Fruit fly (Drosophila melanogaster): ENCODE data around the gene CG9098.

Gene CG9098

DNA sequence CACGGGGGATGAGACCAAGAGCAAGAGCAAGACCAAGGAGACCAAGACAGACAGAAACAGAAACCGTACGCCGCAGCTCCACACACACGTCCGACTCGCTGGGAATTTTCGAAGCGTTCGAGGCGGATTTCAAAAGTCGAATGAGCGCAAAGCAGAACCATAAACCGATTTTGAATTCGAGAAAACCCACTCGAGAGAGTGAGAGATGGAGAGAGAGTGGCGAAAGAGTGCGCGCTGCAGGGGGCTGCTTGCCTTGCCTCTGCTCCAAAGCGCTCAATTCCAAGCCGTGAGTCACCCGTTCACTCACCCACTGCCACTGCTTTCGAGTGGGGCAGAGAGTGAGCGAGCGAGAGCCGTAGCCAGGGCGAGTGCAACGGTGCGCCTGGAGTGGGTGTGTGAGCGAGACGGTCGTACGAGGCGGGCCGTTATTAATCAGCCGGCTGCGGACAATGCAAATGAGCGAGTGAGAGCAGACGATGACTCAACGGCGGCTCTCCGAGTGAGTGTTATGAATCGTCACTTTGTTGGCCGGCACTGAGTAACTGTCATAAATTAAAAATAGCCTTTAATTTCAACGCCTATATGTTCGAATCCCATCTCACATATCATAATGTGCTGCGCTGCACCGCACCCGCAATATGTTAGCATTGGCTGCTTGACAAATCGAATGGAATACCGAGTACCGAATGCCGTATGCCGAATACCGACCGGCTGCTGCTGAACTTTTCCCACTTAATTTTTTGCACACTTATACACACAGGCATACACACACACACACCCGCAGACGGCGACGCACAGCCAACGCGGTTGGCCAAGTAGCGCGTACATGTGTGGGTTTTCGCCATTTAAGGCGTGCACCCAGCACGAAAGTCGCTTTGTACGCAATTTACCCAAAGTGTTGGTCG lies 31.9 kb downstream of the CG9098 start (continued):
- TF ChIP-seq CG4707 (GFP tag; optimal IDR thresholded peaks at IDR 0.05) (peak; percentile 11), Xbp1 (GFP tag; optimal IDR thresholded peaks at IDR 0.05) (no peak), yki (optimal IDR thresholded peaks at IDR 0.05) (peak; percentile 48), dmrt99B (tag; optimal IDR thresholded peaks at IDR 0.05) (peak; percentile 30), Usf (GFP tag; optimal IDR thresholded peaks at IDR 0.05) (no peak), HmgZ (tag; optimal IDR thresholded peaks at IDR 0.05) (peak; percentile 31), Hmr (GFP tag; optimal IDR thresholded peaks at IDR 0.05) (peak; percentile 39), unpg (GFP tag; optimal IDR thresholded peaks at IDR 0.05) (peak; percentile 19), MESR4 (GFP tag; optimal IDR thresholded peaks at IDR 0.05) (no peak), CG7839 (tag; optimal IDR thresholded peaks at IDR 0.05) (peak; percentile 27), CG33213 (GFP tag; optimal IDR thresholded peaks at IDR 0.05) (no peak), CG11398 (GFP tag; optimal IDR thresholded peaks at IDR 0.05) (peak; percentile 53), Fer1 (GFP tag; optimal IDR thresholded peaks at IDR 0.05) (peak; percentile 82), ken (GFP tag; IDR thresholded peaks at IDR 0.05) (no peak), dpn (GFP tag; optimal IDR thresholded peaks at IDR 0.05) (peak in 1 of 2 experiments; percentile 9), HmgD (GFP tag; optimal IDR thresholded peaks at IDR 0.05) (no peak), Pdp1 (GFP tag; optimal IDR thresholded peaks at IDR 0.05) (peak in 1 of 2 experiments; percentile 19), Gug (GFP tag; IDR thresholded peaks at IDR 0.05) (no peak), lab (GFP tag; optimal IDR thresholded peaks at IDR 0.05) (peak; percentile 73), CG34376 (GFP tag; optimal IDR thresholded peaks at IDR 0.05) (peak; percentile 75), CG10147 (GFP tag; optimal IDR thresholded peaks at IDR 0.05) (peak; percentile 26), Antp (GFP tag; optimal IDR thresholded peaks at IDR 0.05) (no peak), ERR (GFP tag; optimal IDR thresholded peaks at IDR 0.05) (peak; percentile 50), CG7357 (GFP tag; IDR thresholded peaks at IDR 0.05) (no peak), cg (GFP tag; optimal IDR thresholded peaks at IDR 0.05) (peak; percentile 92), CG15601 (tag; optimal IDR thresholded peaks at IDR 0.05) (peak; percentile 40), zfh2 (GFP tag; optimal IDR thresholded peaks at IDR 0.05) (no peak), CG15479 (GFP tag; optimal IDR thresholded peaks at IDR 0.05) (peak; percentile 21), CG3163 (GFP tag; optimal IDR thresholded peaks at IDR 0.05) (peak; percentile 56), CG12071 (GFP tag; optimal IDR thresholded peaks at IDR 0.05) (peak; percentile 68), Lpt (GFP tag; optimal IDR thresholded peaks at IDR 0.05) (no peak), CG12299 (tag; optimal IDR thresholded peaks at IDR 0.05) (peak; percentile 64), Hey (tag; optimal IDR thresholded peaks at IDR 0.05) (no peak), Vsx1 (GFP tag; optimal IDR thresholded peaks at IDR 0.05) (no peak), Trl (optimal IDR thresholded peaks at IDR 0.05) (peak; percentile 97 to 98), Trl (GFP tag; optimal IDR thresholded peaks at IDR 0.05) (peak; percentile 62), CG2678 (tag; optimal IDR thresholded peaks at IDR 0.05) (no peak), usp (GFP tag; optimal IDR thresholded peaks at IDR 0.05) (no peak), vvl (GFP tag; IDR thresholded peaks at IDR 0.05) (no peak), CG31365 (tag; optimal IDR thresholded peaks at IDR 0.05) (peak; percentile 39), E2f2 (GFP tag; IDR thresholded peaks at IDR 0.05) (no peak), PHDP (tag; optimal IDR thresholded peaks at IDR 0.05) (peak; percentile 22), ftz-f1 (GFP tag; optimal IDR thresholded peaks at IDR 0.05) (peak; percentile 58), kni (GFP tag; optimal IDR thresholded peaks at IDR 0.05) (peak; percentile 61), CG7987 (GFP tag; optimal IDR thresholded peaks at IDR 0.05) (peak; percentile 42), CG9437 (GFP tag; optimal IDR thresholded peaks at IDR 0.05) (no peak), CG15269 (tag; optimal IDR thresholded peaks at IDR 0.05) (peak; percentile 4), Hr51 (GFP tag; optimal IDR thresholded peaks at IDR 0.05) (peak in 1 of 2 experiments; percentile 7), ash1 (GFP tag; optimal IDR thresholded peaks at IDR 0.05) (peak; percentile 67)

Measured in whole organism, embryonic.